Worm (Caenorhabditis elegans) whole organism, young adult: Measurements from ENCODE around the gene clec-173.

Experiments
- B0336.3 ChIP-seq: fragments of 200-800 bp; sonication (Bioruptor generic); IDR thresholded peaks from 2 replicates; pipeline ENCODE4 v1.3.6; 2022; ENCODE audit warnings: missing genetic modification characterization, missing compliant biosample characterization
- C17E4.6 ChIP-seq: fragments of 200-800 bp; sonication (Bioruptor generic); IDR thresholded peaks from 2 replicates; pipeline ENCODE4 v1.3.6; 2022; ENCODE audit warnings: missing genetic modification reagents, missing genetic modification characterization, missing compliant biosample characterization
- F22D6.2 ChIP-seq: sonication (generic microtip); optimal IDR thresholded peaks from 2 replicates; lab custom pipeline; 2016; ENCODE audit warnings: mild to moderate bottlenecking, missing genetic modification characterization, missing compliant biosample characterization
- F52B5.7 ChIP-seq: sonication (generic microtip); optimal IDR thresholded peaks from 2 replicates; lab custom pipeline; 2016; ENCODE audit warnings: mild to moderate bottlenecking, missing genetic modification characterization, missing compliant biosample characterization
- F55B11.4 ChIP-seq: sonication (generic microtip); optimal IDR thresholded peaks from 2 replicates; lab custom pipeline; 2016; ENCODE audit warnings: missing compliant biosample characterization, missing genetic modification characterization, borderline replicate concordance; ENCODE audit not compliant: insufficient read depth
- F57A8.1 ChIP-seq: fragments of 200-800 bp; sonication (Bioruptor generic); optimal IDR thresholded peaks from 2 replicates; lab custom pipeline; 2018; ENCODE audit warnings: mild to moderate bottlenecking, missing genetic modification characterization, moderate library complexity, missing compliant biosample characterization
- K12H6.12 ChIP-seq: fragments of 200-800 bp; sonication (Bioruptor generic); optimal IDR thresholded peaks from 2 replicates; lab custom pipeline; 2018; ENCODE audit warnings: mild to moderate bottlenecking, missing genetic modification characterization, missing compliant biosample characterization
- T07F8.4 ChIP-seq: sonication (generic microtip); optimal IDR thresholded peaks from 2 replicates; lab custom pipeline; 2016; ENCODE audit warnings: mild to moderate bottlenecking, missing genetic modification characterization, moderate library complexity, missing compliant biosample characterization
- T26A5.8 ChIP-seq: sonication (generic microtip); optimal IDR thresholded peaks from 2 replicates; lab custom pipeline; 2016; ENCODE audit warnings: missing genetic modification characterization, missing compliant biosample characterization
- aptf-2 ChIP-seq: fragments of 200-800 bp; sonication (Bioruptor generic); conservative IDR thresholded peaks from 2 replicates; pipeline ENCODE4 v1.3.6; 2022; ENCODE audit warnings: missing genetic modification reagents, missing genetic modification characterization, missing compliant biosample characterization
- bed-1 ChIP-seq: fragments of 200-800 bp; sonication (Bioruptor generic); IDR thresholded peaks from 2 replicates; pipeline ENCODE4 v1.3.6; 2022; ENCODE audit warnings: missing genetic modification reagents, missing genetic modification characterization, missing compliant biosample characterization
- ceh-100 ChIP-seq: fragments of 200-800 bp; sonication (Bioruptor generic); IDR thresholded peaks from 2 replicates; pipeline ENCODE4 v1.3.6; 2022; ENCODE audit warnings: missing genetic modification reagents, missing genetic modification characterization, missing compliant biosample characterization
- ceh-27 ChIP-seq: fragments of 200-800 bp; sonication (Bioruptor generic); optimal IDR thresholded peaks from 2 replicates; lab custom pipeline; 2018; ENCODE audit warnings: mild to moderate bottlenecking, missing genetic modification characterization, moderate library complexity, missing compliant biosample characterization
- ceh-58 ChIP-seq: fragments of 200-800 bp; sonication (Bioruptor generic); IDR thresholded peaks from 2 replicates; pipeline ENCODE4 v1.3.6; 2022; ENCODE audit warnings: missing genetic modification characterization, missing compliant biosample characterization
- ceh-91 ChIP-seq: fragments of 200-800 bp; sonication (Bioruptor generic); IDR thresholded peaks from 2 replicates; pipeline ENCODE4 v1.3.6; 2022; ENCODE audit warnings: missing genetic modification reagents, missing genetic modification characterization, missing compliant biosample characterization
- dox-1 ChIP-seq: fragments of 200-800 bp; sonication (Bioruptor generic); IDR thresholded peaks from 2 replicates; pipeline ENCODE4 v1.3.6; 2022; ENCODE audit warnings: missing genetic modification reagents, missing genetic modification characterization, missing compliant biosample characterization
- dpl-1 ChIP-seq: fragments of 150-350 bp; optimal IDR thresholded peaks from 2 replicates; lab custom pipeline; 2014; ENCODE audit warnings: missing biosample characterization, missing genetic modification reagents, missing genetic modification characterization
- efl-1 ChIP-seq: fragments of 150-350 bp; optimal IDR thresholded peaks from 2 replicates; lab custom pipeline; 2014; ENCODE audit warnings: missing biosample characterization, missing genetic modification reagents, missing genetic modification characterization
- egrh-3 ChIP-seq: fragments of 200-800 bp; sonication (Bioruptor generic); IDR thresholded peaks from 2 replicates; pipeline ENCODE4 v1.3.6; 2022; ENCODE audit warnings: missing genetic modification reagents, missing genetic modification characterization, missing compliant biosample characterization
- ekl-4 ChIP-seq: fragments of 200-800 bp; sonication (Bioruptor generic); IDR thresholded peaks from 2 replicates; pipeline ENCODE4 v1.3.6; 2022; ENCODE audit warnings: missing genetic modification reagents, missing genetic modification characterization, missing compliant biosample characterization
- fkh-3 ChIP-seq: sonication (generic microtip); optimal IDR thresholded peaks from 2 replicates; lab custom pipeline; 2016; ENCODE audit warnings: mild to moderate bottlenecking, missing genetic modification characterization, missing compliant biosample characterization
- him-1 ChIP-seq: sonication (generic microtip); optimal IDR thresholded peaks from 2 replicates; lab custom pipeline; 2016; ENCODE audit warnings: missing genotype, missing genetic modification reagents, missing genetic modification characterization, missing compliant biosample characterization
- hmg-20 ChIP-seq: fragments of 200-800 bp; sonication (Bioruptor generic); IDR thresholded peaks from 2 replicates; pipeline ENCODE4 v1.3.6; 2022; ENCODE audit warnings: missing genetic modification reagents, missing genetic modification characterization, missing compliant biosample characterization
- hsf-1 ChIP-seq: fragments of 200-800 bp; sonication (Bioruptor generic); IDR thresholded peaks from 2 replicates; pipeline ENCODE4 v1.3.6; 2022; ENCODE audit warnings: missing genetic modification reagents, missing genetic modification characterization, missing compliant biosample characterization
- lag-1 ChIP-seq: fragments of 200-800 bp; sonication (Bioruptor generic); IDR thresholded peaks from 2 replicates; pipeline ENCODE4 v1.3.6; 2022; ENCODE audit warnings: missing genetic modification reagents, missing genetic modification characterization, missing compliant biosample characterization
- let-526 ChIP-seq: fragments of 200-800 bp; sonication (Bioruptor generic); IDR thresholded peaks from 2 replicates; pipeline ENCODE4 v1.3.6; 2022; ENCODE audit warnings: missing genetic modification reagents, missing genetic modification characterization, missing compliant biosample characterization
- lin-26 ChIP-seq: fragments of 200-800 bp; sonication (Bioruptor generic); IDR thresholded peaks from 2 replicates; pipeline ENCODE4 v1.3.6; 2022; ENCODE audit warnings: missing genetic modification reagents, missing genetic modification characterization, missing compliant biosample characterization
- lir-1 ChIP-seq: fragments of 200-800 bp; sonication (Bioruptor generic); conservative IDR thresholded peaks from 2 replicates; pipeline ENCODE4 v1.3.6; 2022; ENCODE audit warnings: missing genetic modification reagents, missing genetic modification characterization, missing compliant biosample characterization
- lsl-1 ChIP-seq: fragments of 200-800 bp; sonication (Bioruptor generic); optimal IDR thresholded peaks from 2 replicates; lab custom pipeline; 2018; ENCODE audit warnings: mild to moderate bottlenecking, missing genetic modification characterization, moderate library complexity, missing compliant biosample characterization
- lsy-27 ChIP-seq: sonication (generic microtip); optimal IDR thresholded peaks from 2 replicates; lab custom pipeline; 2017; ENCODE audit warnings: missing genetic modification characterization, mild to moderate bottlenecking, missing compliant biosample characterization, antibody characterized with exemption, missing genotype, borderline replicate concordance; ENCODE audit not compliant: insufficient read depth
- madf-3 ChIP-seq: fragments of 200-800 bp; sonication (Bioruptor generic); IDR thresholded peaks from 2 replicates; pipeline ENCODE4 v1.3.6; 2022; ENCODE audit warnings: missing genetic modification reagents, missing genetic modification characterization, missing compliant biosample characterization
- madf-8 ChIP-seq: fragments of 200-800 bp; sonication (Bioruptor generic); conservative IDR thresholded peaks from 2 replicates; pipeline ENCODE4 v1.3.6; 2022; ENCODE audit warnings: missing genetic modification reagents, missing genetic modification characterization, missing compliant biosample characterization
- mcd-1 ChIP-seq: fragments of 200-800 bp; sonication (Bioruptor generic); IDR thresholded peaks from 2 replicates; pipeline ENCODE4 v1.3.6; 2022; ENCODE audit warnings: missing genetic modification reagents, missing genetic modification characterization, missing compliant biosample characterization
- mel-28 ChIP-seq: sonication (generic microtip); optimal IDR thresholded peaks from 2 replicates; lab custom pipeline; 2016; ENCODE audit warnings: borderline replicate concordance, mild to moderate bottlenecking, missing genetic modification characterization, missing compliant biosample characterization
- nfyb-1 ChIP-seq: fragments of 200-800 bp; sonication (Bioruptor generic); IDR thresholded peaks from 2 replicates; pipeline ENCODE4 v1.3.6; 2022; ENCODE audit warnings: missing genetic modification reagents, missing genetic modification characterization, missing compliant biosample characterization
- nhr-120 ChIP-seq: fragments of 200-800 bp; sonication (Bioruptor generic); IDR thresholded peaks from 2 replicates; pipeline ENCODE4 v1.3.6; 2022; ENCODE audit warnings: missing genetic modification characterization, missing compliant biosample characterization
- pbrm-1 ChIP-seq: fragments of 200-800 bp; sonication (Bioruptor generic); IDR thresholded peaks from 2 replicates; pipeline ENCODE4 v1.3.6; 2022; ENCODE audit warnings: missing genetic modification reagents, missing genetic modification characterization, missing compliant biosample characterization
- rcor-1 ChIP-seq: fragments of 200-800 bp; sonication (Bioruptor generic); IDR thresholded peaks from 2 replicates; pipeline ENCODE4 v1.3.6; 2022; ENCODE audit warnings: missing genetic modification reagents, missing genetic modification characterization, missing compliant biosample characterization
- sdz-38 ChIP-seq: sonication (generic microtip); optimal IDR thresholded peaks from 2 replicates; lab custom pipeline; 2016; ENCODE audit warnings: missing genotype, missing genetic modification characterization, missing compliant biosample characterization
- sea-2 ChIP-seq: fragments of 200-800 bp; sonication (Bioruptor generic); IDR thresholded peaks from 2 replicates; pipeline ENCODE4 v1.3.6; 2022; ENCODE audit warnings: missing genetic modification characterization, missing compliant biosample characterization
- snpc-1.3 ChIP-seq: sonication (generic microtip); optimal IDR thresholded peaks from 2 replicates; lab custom pipeline; 2017; ENCODE audit warnings: missing genetic modification characterization, mild to moderate bottlenecking, missing compliant biosample characterization, antibody characterized with exemption, moderate library complexity, missing genotype, missing genetic modification reagents; ENCODE audit not compliant: insufficient read depth
- snpc-3.4 ChIP-seq: sonication (generic microtip); optimal IDR thresholded peaks from 2 replicates; lab custom pipeline; 2017; ENCODE audit warnings: missing genetic modification characterization, mild to moderate bottlenecking, missing compliant biosample characterization, antibody characterized with exemption, moderate library complexity, missing genotype, missing genetic modification reagents
- unc-130 ChIP-seq: sonication (generic microtip); optimal IDR thresholded peaks from 2 replicates; lab custom pipeline; 2016; ENCODE audit warnings: missing genetic modification reagents, missing genetic modification characterization, missing compliant biosample characterization
- zfh-2 ChIP-seq: fragments of 200-800 bp; sonication (Bioruptor generic); conservative IDR thresholded peaks from 2 replicates; pipeline ENCODE4 v1.3.6; 2022; ENCODE audit warnings: missing genetic modification reagents, missing genetic modification characterization, missing compliant biosample characterization
- ztf-18 ChIP-seq: sonication (generic microtip); optimal IDR thresholded peaks from 2 replicates; lab custom pipeline; 2016; ENCODE audit warnings: missing genotype, mild to moderate bottlenecking, missing genetic modification characterization, missing compliant biosample characterization
- ztf-22 ChIP-seq: fragments of 200-800 bp; sonication (Bioruptor generic); optimal IDR thresholded peaks from 2 replicates; lab custom pipeline; 2018; ENCODE audit warnings: mild to moderate bottlenecking, missing genetic modification characterization, moderate library complexity, missing compliant biosample characterization
- ztf-25 ChIP-seq: fragments of 200-800 bp; sonication (Bioruptor generic); IDR thresholded peaks from 2 replicates; pipeline ENCODE4 v1.3.6; 2022; ENCODE audit warnings: missing genetic modification reagents, missing genetic modification characterization, missing compliant biosample characterization
- ztf-6 ChIP-seq: fragments of 200-800 bp; sonication (Bioruptor generic); IDR thresholded peaks from 2 replicates; pipeline ENCODE4 v1.3.6; 2022; ENCODE audit warnings: missing genetic modification reagents, missing genetic modification characterization, missing compliant biosample characterization

Gene clec-173

DNA sequence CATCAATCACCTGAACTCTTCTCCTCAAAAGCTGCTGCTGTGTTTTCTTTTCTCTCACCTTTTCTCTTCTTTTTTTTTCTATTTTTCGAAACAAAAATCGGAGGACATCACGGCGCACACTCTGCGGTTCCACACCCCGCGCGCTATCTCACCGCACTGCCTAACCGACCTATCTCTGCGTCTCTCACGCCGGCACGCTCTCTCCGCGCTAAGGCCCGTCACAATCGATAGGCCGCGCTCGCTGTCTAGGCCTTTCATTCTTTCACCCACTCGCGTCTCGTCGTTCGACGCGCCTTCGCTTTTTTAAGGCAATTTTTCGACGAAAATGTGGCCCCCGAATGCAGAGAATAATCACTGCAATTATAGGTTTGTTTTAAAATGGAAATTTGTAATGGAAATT lies 43.8 kb upstream of the clec-173 start, which contains the start of gene zip-11 (continued):
- TF ChIP-seq madf-3 (GFP tag; lab: Robert Waterston, UW) (0 out of 2 replicates have a peak, but pooled peaks have one; percentile 54), lag-1 (GFP tag; lab: Robert Waterston, UW) (no peak), dox-1 (GFP tag; lab: Robert Waterston, UW) (peak; percentile 71), F55B11.4 (no peak), T26A5.8 (tag; lab: Kevin White, UChicago) (no peak), efl-1 (GFP tag; lab: Kevin White, UChicago) (no peak), ceh-91 (no peak), C17E4.6 (GFP tag; lab: Robert Waterston, UW) (no peak), ztf-6 (GFP tag; lab: Robert Waterston, UW) (no peak), lsy-27 (tag; lab: Kevin White, UChicago) (no peak), snpc-3.4 (tag; lab: Kevin White, UChicago) (no peak), him-1 (tag; lab: Kevin White, UChicago) (no peak), ceh-27 (no peak), ztf-25 (GFP tag; lab: Robert Waterston, UW) (no peak), nfyb-1 (peak; percentile 69; the same call in 1 of the 2 replicates), snpc-1.3 (tag; lab: Kevin White, UChicago) (no peak), mcd-1 (GFP tag; lab: Robert Waterston, UW) (peak; percentile 82), aptf-2 (GFP tag; lab: Robert Waterston, UW) (no peak), egrh-3 (GFP tag; lab: Robert Waterston, UW) (peak; percentile 71; the same call in 1 of the 2 replicates), F22D6.2 (tag; lab: Kevin White, UChicago) (no peak), ceh-58 (GFP tag; lab: Robert Waterston, UW) (no peak), B0336.3 (GFP tag; lab: Robert Waterston, UW) (peak; percentile 58; the same call in 1 of the 2 replicates), F52B5.7 (tag; lab: Kevin White, UChicago) (no peak), T07F8.4 (tag; lab: Kevin White, UChicago) (no peak), nhr-120 (GFP tag; lab: Robert Waterston, UW) (no peak), madf-8 (GFP tag; lab: Robert Waterston, UW) (no peak), let-526 (GFP tag; lab: Robert Waterston, UW) (no peak), ztf-18 (peak; percentile 14), rcor-1 (no peak), fkh-3 (tag; lab: Kevin White, UChicago) (no peak), pbrm-1 (GFP tag; lab: Robert Waterston, UW) (0 out of 2 replicates have a peak, but pooled peaks have one; percentile 36), F57A8.1 (GFP tag; lab: Kevin White, UChicago) (no peak), hmg-20 (GFP tag; lab: Robert Waterston, UW) (no peak), bed-1 (GFP tag; lab: Robert Waterston, UW) (no peak), K12H6.12 (tag; lab: Kevin White, UChicago) (peak; percentile 52), mel-28 (tag; lab: Kevin White, UChicago) (no peak), lir-1 (GFP tag; lab: Robert Waterston, UW) (no peak), hsf-1 (no peak), dpl-1 (GFP tag; lab: Kevin White, UChicago) (no peak), ceh-100 (GFP tag; lab: Robert Waterston, UW) (0 out of 2 replicates have a peak, but pooled peaks have one; percentile 19), zfh-2 (peak; percentile 99), ztf-22 (GFP tag; lab: Kevin White, UChicago) (peak; percentile 13), sea-2 (GFP tag; lab: Robert Waterston, UW) (no peak), unc-130 (no peak), sdz-38 (tag; lab: Kevin White, UChicago) (no peak), lsl-1 (GFP tag; lab: Kevin White, UChicago) (no peak), lin-26 (GFP tag; lab: Robert Waterston, UW) (0 out of 2 replicates have a peak, but pooled peaks have one; percentile 37), ekl-4 (GFP tag; lab: Robert Waterston, UW) (0 out of 2 replicates have a peak, but pooled peaks have one; percentile 30)
